Fruit fly (Drosophila melanogaster): ENCODE data around the gene Prosbeta2.

- no peak for TF ChIP-seq kay (GFP tag; ENCODE audit: borderline replicate concordance)
- TF ChIP-seq bab1 (GFP tag; optimal IDR thresholded peaks at IDR 0.05), result no peak
These were observed 11.5 kb upstream of the Prosbeta2 start for dm6 chr3L:14988231-14988630.

Data from whole organism, adult.